Worm (Caenorhabditis elegans) whole organism, L1 larva: ENCODE data around the gene Y6E2A.4.

ENCODE experiments used
- aha-1 ChIP-seq: fragments of 150-350 bp; optimal IDR thresholded peaks from 2 replicates; lab custom pipeline; 2014; ENCODE audit warnings: missing biosample characterization, missing genetic modification characterization
- aly-2 ChIP-seq: fragments of 150-350 bp; optimal IDR thresholded peaks from 2 replicates; lab custom pipeline; 2014; ENCODE audit warnings: missing biosample characterization, missing genetic modification characterization
- ama-1 ChIP-seq: fragments of 150-350 bp; optimal IDR thresholded peaks from 2 replicates; lab custom pipeline; 2014
- blmp-1 ChIP-seq: fragments of 150-350 bp; optimal IDR thresholded peaks from 2 replicates; lab custom pipeline; 2014; ENCODE audit warnings: missing biosample characterization, missing genetic modification characterization
- ceh-8 ChIP-seq: fragments of 200-800 bp; sonication (Bioruptor generic); optimal IDR thresholded peaks from 2 replicates; lab custom pipeline; 2018; ENCODE audit warnings: mild to moderate bottlenecking, missing genetic modification characterization, moderate library complexity, missing compliant biosample characterization
- ceh-82 ChIP-seq, 3 experiments: fragments of 150-350 bp in 1 of 3; sonication (generic microtip) in 2 of 3; optimal IDR thresholded peaks; 2 replicates each; lab custom pipeline; 2014 to 2017; ENCODE audit warnings: missing biosample characterization in 3 of 3, missing genetic modification characterization in 3 of 3
- ceh-88 ChIP-seq: fragments of 200-800 bp; sonication (Bioruptor generic); IDR thresholded peaks from 2 replicates; pipeline ENCODE4 v1.3.6; 2022; ENCODE audit warnings: missing genetic modification characterization, missing compliant biosample characterization
- ceh-90 ChIP-seq: sonication (generic microtip); optimal IDR thresholded peaks from 2 replicates; lab custom pipeline; 2016; ENCODE audit warnings: missing genetic modification characterization, missing compliant biosample characterization
- dsc-1 ChIP-seq: sonication (generic microtip); optimal IDR thresholded peaks from 2 replicates; lab custom pipeline; 2016; ENCODE audit warnings: mild to moderate bottlenecking, missing genetic modification characterization, missing compliant biosample characterization
- efl-3 ChIP-seq: fragments of 200-800 bp; sonication (Bioruptor generic); optimal IDR thresholded peaks from 2 replicates; lab custom pipeline; 2018; ENCODE audit warnings: mild to moderate bottlenecking, missing genetic modification characterization, missing compliant biosample characterization
- egl-13 ChIP-seq: sonication (generic microtip); optimal IDR thresholded peaks from 2 replicates; lab custom pipeline; 2016; ENCODE audit warnings: missing genotype, missing genetic modification reagents, missing genetic modification characterization, missing compliant biosample characterization
- egl-27 ChIP-seq, 2 experiments: fragments of 150-350 bp in 1 of 2; sonication (generic microtip); optimal IDR thresholded peaks; 3 replicates each; lab custom pipeline; 2017 to 2018; ENCODE audit warnings: missing biosample characterization in 2 of 2, missing genetic modification characterization in 2 of 2, missing genetic modification reagents in 2 of 2
- elt-3 ChIP-seq, 6 experiments: fragments of 150-350 bp in 1 of 6; sonication (generic microtip); optimal IDR thresholded peaks; 2 replicates each; lab custom pipeline; 2017 to 2018; ENCODE audit warnings: missing biosample characterization in 6 of 6, missing genetic modification characterization in 6 of 6, inconsistent platforms in 1 of 6
- ets-5 ChIP-seq: fragments of 200-800 bp; sonication (Bioruptor generic); IDR thresholded peaks from 2 replicates; pipeline ENCODE4 v1.3.6; 2022; ENCODE audit warnings: missing genetic modification characterization, missing compliant biosample characterization
- fkh-10 ChIP-seq: sonication (generic microtip); optimal IDR thresholded peaks from 2 replicates; lab custom pipeline; 2017; ENCODE audit warnings: missing biosample characterization, missing genetic modification reagents, missing genetic modification characterization
- fkh-4 ChIP-seq: sonication (generic microtip); optimal IDR thresholded peaks from 2 replicates; lab custom pipeline; 2016; ENCODE audit warnings: missing compliant biosample characterization, missing genetic modification characterization, borderline replicate concordance
- fkh-8 ChIP-seq: sonication (generic microtip); optimal IDR thresholded peaks from 2 replicates; lab custom pipeline; 2016; ENCODE audit warnings: mild to moderate bottlenecking, missing genetic modification characterization, missing compliant biosample characterization
- fos-1 ChIP-seq: fragments of 150-350 bp; optimal IDR thresholded peaks from 2 replicates; lab custom pipeline; 2014; ENCODE audit warnings: missing biosample characterization, missing genetic modification characterization
- hlh-17 ChIP-seq: fragments of 200-800 bp; sonication (Bioruptor generic); optimal IDR thresholded peaks from 2 replicates; lab custom pipeline; 2018; ENCODE audit warnings: missing genetic modification characterization, mild to moderate bottlenecking, missing compliant biosample characterization, moderate library complexity, borderline replicate concordance
- hpl-2 ChIP-seq: fragments of 150-350 bp; optimal IDR thresholded peaks from 2 replicates; lab custom pipeline; 2014; ENCODE audit warnings: missing biosample characterization, missing genetic modification reagents, missing genetic modification characterization
- isw-1 ChIP-seq: fragments of 200-800 bp; sonication (Bioruptor generic); IDR thresholded peaks from 2 replicates; pipeline ENCODE4 v1.3.6; 2022; ENCODE audit warnings: missing genetic modification characterization, missing compliant biosample characterization
- jun-1 ChIP-seq: fragments of 150-350 bp; optimal IDR thresholded peaks from 2 replicates; lab custom pipeline; 2014; ENCODE audit warnings: missing biosample characterization, missing genetic modification reagents, missing genetic modification characterization
- lin-39 ChIP-seq: fragments of 150-350 bp; optimal IDR thresholded peaks from 2 replicates; lab custom pipeline; 2014; ENCODE audit warnings: missing biosample characterization, missing genetic modification reagents, missing genetic modification characterization
- lir-3 ChIP-seq: sonication (generic microtip); optimal IDR thresholded peaks from 2 replicates; lab custom pipeline; 2016; ENCODE audit warnings: mild to moderate bottlenecking, missing genetic modification characterization, moderate library complexity, missing compliant biosample characterization; ENCODE audit not compliant: poor library complexity
- mab-9 ChIP-seq: fragments of 200-800 bp; sonication (Bioruptor generic); IDR thresholded peaks from 2 replicates; pipeline ENCODE4 v1.3.6; 2022; ENCODE audit warnings: missing genetic modification reagents, missing genetic modification characterization, missing compliant biosample characterization
- mdl-1 ChIP-seq, 2 experiments: fragments of 150-350 bp; optimal IDR thresholded peaks; 2 replicates each; lab custom pipeline; 2014 to 2017; ENCODE audit warnings: missing biosample characterization in 2 of 2, missing genetic modification characterization in 2 of 2, inconsistent platforms in 1 of 2
- mep-1 ChIP-seq: fragments of 150-350 bp; optimal IDR thresholded peaks from 2 replicates; lab custom pipeline; 2014; ENCODE audit warnings: missing biosample characterization, missing genetic modification characterization
- nhr-12 ChIP-seq: sonication (generic microtip); optimal IDR thresholded peaks from 2 replicates; lab custom pipeline; 2017; ENCODE audit warnings: missing biosample characterization, missing genetic modification characterization
- nhr-19 ChIP-seq: fragments of 200-800 bp; sonication (Bioruptor generic); conservative IDR thresholded peaks from 2 replicates; pipeline ENCODE4 v1.3.6; 2022; ENCODE audit warnings: missing genetic modification characterization, missing compliant biosample characterization
- nhr-71 ChIP-seq: sonication (generic microtip); optimal IDR thresholded peaks from 2 replicates; lab custom pipeline; 2016; ENCODE audit warnings: mild to moderate bottlenecking, missing genetic modification characterization, moderate library complexity, missing compliant biosample characterization
- nhr-77 ChIP-seq: fragments of 150-350 bp; optimal IDR thresholded peaks from 2 replicates; lab custom pipeline; 2014; ENCODE audit warnings: missing biosample characterization, missing genetic modification characterization
- nhr-84 ChIP-seq: sonication (generic microtip); optimal IDR thresholded peaks from 2 replicates; lab custom pipeline; 2017; ENCODE audit warnings: missing biosample characterization, missing genetic modification characterization
- nhr-85 ChIP-seq: sonication (generic microtip); peaks from one replicate; lab custom pipeline; 2016; ENCODE audit warnings: missing genetic modification characterization, inconsistent platforms, missing compliant biosample characterization
- nhr-90 ChIP-seq: sonication (generic microtip); optimal IDR thresholded peaks from 2 replicates; lab custom pipeline; 2016; ENCODE audit warnings: mild to moderate bottlenecking, missing genetic modification characterization, missing compliant biosample characterization; ENCODE audit not compliant: poor library complexity
- pag-3 ChIP-seq: sonication (generic microtip); optimal IDR thresholded peaks from 2 replicates; lab custom pipeline; 2017; ENCODE audit warnings: missing genetic modification characterization, mild to moderate bottlenecking, missing compliant biosample characterization, antibody characterized with exemption, borderline replicate concordance; ENCODE audit not compliant: insufficient read depth
- pax-3 ChIP-seq: fragments of 200-800 bp; sonication (Bioruptor generic); optimal IDR thresholded peaks from 2 replicates; lab custom pipeline; 2018; ENCODE audit warnings: mild to moderate bottlenecking, missing genetic modification characterization, moderate library complexity, missing compliant biosample characterization
- rnt-1 ChIP-seq: sonication (generic microtip); optimal IDR thresholded peaks from 2 replicates; lab custom pipeline; 2016; ENCODE audit warnings: mild to moderate bottlenecking, missing genetic modification characterization, moderate library complexity, missing compliant biosample characterization
- skn-1 ChIP-seq: fragments of 150-350 bp; optimal IDR thresholded peaks from 2 replicates; lab custom pipeline; 2014; ENCODE audit warnings: missing biosample characterization, missing genetic modification characterization
- snpc-4 ChIP-seq: fragments of 150-350 bp; optimal IDR thresholded peaks from 2 replicates; lab custom pipeline; 2014; ENCODE audit warnings: missing biosample characterization, missing genetic modification characterization
- swsn-7 ChIP-seq: sonication (generic microtip); optimal IDR thresholded peaks from 2 replicates; lab custom pipeline; 2016; ENCODE audit warnings: missing genetic modification characterization, missing compliant biosample characterization
- unc-130 ChIP-seq: fragments of 150-350 bp; optimal IDR thresholded peaks from 2 replicates; lab custom pipeline; 2017; ENCODE audit warnings: missing biosample characterization, missing genetic modification characterization, inconsistent platforms
- unc-86 ChIP-seq: sonication (generic microtip); optimal IDR thresholded peaks from 2 replicates; lab custom pipeline; 2016; ENCODE audit warnings: missing genetic modification characterization, missing compliant biosample characterization
- vab-15 ChIP-seq: sonication (generic microtip); optimal IDR thresholded peaks from 2 replicates; lab custom pipeline; 2017; ENCODE audit warnings: missing genotype, mild to moderate bottlenecking, missing genetic modification characterization, missing compliant biosample characterization
- xbp-1 ChIP-seq: sonication (generic microtip); optimal IDR thresholded peaks from 2 replicates; lab custom pipeline; 2016; ENCODE audit warnings: missing genetic modification characterization, missing compliant biosample characterization
- zip-4 ChIP-seq: fragments of 200-800 bp; sonication (Bioruptor generic); optimal IDR thresholded peaks from 2 replicates; lab custom pipeline; 2018; ENCODE audit warnings: mild to moderate bottlenecking, missing genetic modification characterization, moderate library complexity, missing compliant biosample characterization
- ztf-4 ChIP-seq: fragments of 150-350 bp; optimal IDR thresholded peaks from 2 replicates; lab custom pipeline; 2014; ENCODE audit warnings: missing biosample characterization, missing genetic modification characterization

Gene Y6E2A.4

DNA sequence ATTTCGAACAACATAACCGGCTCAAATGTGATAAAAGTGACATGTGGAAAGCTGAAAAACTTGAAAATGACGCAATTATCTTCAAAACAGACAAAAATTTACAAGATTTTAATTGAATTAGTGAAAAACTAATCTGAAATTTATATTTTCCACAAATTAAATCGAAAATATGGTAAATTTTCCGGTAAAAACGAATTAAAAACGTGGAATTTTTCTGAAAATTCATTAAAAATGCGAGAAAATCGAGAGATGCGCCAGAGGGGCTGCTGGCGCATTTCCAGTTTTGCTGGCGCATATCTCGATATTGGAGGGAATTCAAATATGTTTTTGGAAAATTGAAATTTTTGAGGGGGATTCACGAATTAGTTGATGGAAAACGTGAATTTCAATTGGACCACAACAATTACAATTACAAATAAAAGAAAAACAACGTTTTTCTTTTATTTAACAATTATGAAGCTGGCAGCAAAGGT lies 49.6 kb upstream of the Y6E2A.4 start, which contains the start of the genes haf-3 and F57A10.2 (continued):
- TF ChIP-seq unc-130 (tag; lab: Kevin White, UChicago) (peak; percentile 90), jun-1 (tag; lab: Kevin White, UChicago) (peak; percentile 82), lin-39 (peak; percentile 94), fkh-10 (GFP tag; lab: Kevin White, UChicago) (peak; percentile 75), snpc-4 (tag; lab: Kevin White, UChicago) (peak; percentile 92), dsc-1 (peak; percentile 97), nhr-85 (tag; lab: Kevin White, UChicago) (peak; percentile 98), swsn-7 (tag; lab: Kevin White, UChicago) (peak; percentile 95), ztf-4 (tag; lab: Kevin White, UChicago) (peak; percentile 70), mdl-1 (tag; optimal IDR thresholded peaks at IDR 0.05; lab: Kevin White, UChicago) (peak in 1 of 2 experiments; percentile 88), ama-1 (lab: Kevin White, UChicago) (peak; percentile 53), nhr-77 (tag; lab: Kevin White, UChicago) (peak; percentile 82), mab-9 (GFP tag; lab: Robert Waterston, UW) (peak; percentile 85), fos-1 (tag; lab: Kevin White, UChicago) (peak; percentile 82), nhr-19 (GFP tag; lab: Robert Waterston, UW) (peak; percentile 95), skn-1 (tag; lab: Kevin White, UChicago) (peak; percentile 91), pag-3 (tag; lab: Kevin White, UChicago) (no peak), zip-4 (peak; percentile 85), rnt-1 (tag; lab: Kevin White, UChicago) (peak; percentile 97), nhr-12 (no peak), hpl-2 (peak; percentile 11), hlh-17 (GFP tag; lab: Kevin White, UChicago) (no peak), isw-1 (GFP tag; lab: Robert Waterston, UW) (peak; percentile 91), ceh-82 (tag; optimal IDR thresholded peaks at IDR 0.05; lab: Kevin White, UChicago) (peak; percentile 96 to 97 (median 97)), lir-3 (tag; lab: Kevin White, UChicago) (peak; percentile 76), nhr-84 (tag; lab: Kevin White, UChicago) (no peak), pax-3 (tag; lab: Kevin White, UChicago) (peak; percentile 80), xbp-1 (tag; lab: Kevin White, UChicago) (peak; percentile 95), ceh-88 (peak; percentile 69; the same call in 1 of the 2 replicates), fkh-8 (tag; lab: Kevin White, UChicago) (peak; percentile 92), nhr-90 (tag; lab: Kevin White, UChicago) (peak; percentile 96), blmp-1 (peak; percentile 79), aly-2 (tag; lab: Kevin White, UChicago) (peak; percentile 87), egl-13 (tag; lab: Kevin White, UChicago) (peak; percentile 92), aha-1 (tag; lab: Kevin White, UChicago) (peak; percentile 54), ceh-8 (GFP tag; lab: Kevin White, UChicago) (peak; percentile 86)

DNA sequence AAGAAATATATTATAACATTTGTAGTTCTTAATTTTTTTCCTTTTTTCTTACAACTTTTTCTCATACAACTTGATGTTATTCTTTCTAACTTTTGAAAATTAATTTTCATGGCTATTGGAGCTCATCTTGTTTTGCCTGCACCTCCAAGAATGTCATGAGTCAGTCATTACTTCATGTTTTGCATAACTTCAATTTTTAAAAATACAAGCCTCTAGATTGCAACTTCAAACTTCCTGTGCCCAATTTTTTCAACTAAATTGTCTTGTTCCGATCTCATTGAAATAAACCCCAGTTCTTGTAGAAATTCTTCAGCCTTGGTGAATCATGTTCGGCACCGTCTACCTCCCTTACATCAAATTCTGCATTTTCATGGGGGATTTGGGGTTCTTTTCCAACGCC lies 41.9 kb upstream of the Y6E2A.4 start, which contains the start of gene str-9:
TSS of gene str-9 (plus strand) at position 301 of the 400 bp plus-strand sequence.
- TF ChIP-seq efl-3 (no peak), skn-1 (tag; lab: Kevin White, UChicago) (no peak), zip-4 (no peak), mep-1 (tag; lab: Kevin White, UChicago) (no peak), unc-86 (tag; lab: Kevin White, UChicago) (no peak), fkh-4 (tag; lab: Kevin White, UChicago) (no peak), elt-3 (tag; optimal IDR thresholded peaks at IDR 0.05; lab: Kevin White, UChicago) (no peak), jun-1 (tag; lab: Kevin White, UChicago) (no peak), pag-3 (tag; lab: Kevin White, UChicago) (no peak), vab-15 (tag; lab: Kevin White, UChicago) (no peak), blmp-1 (no peak), egl-27 (tag; optimal IDR thresholded peaks at IDR 0.05; lab: Kevin White, UChicago) (no peak), ceh-90 (no peak), mab-9 (GFP tag; lab: Robert Waterston, UW) (no peak), ets-5 (GFP tag; lab: Robert Waterston, UW) (no peak), aly-2 (tag; lab: Kevin White, UChicago) (no peak), nhr-12 (no peak), nhr-71 (tag; lab: Kevin White, UChicago) (no peak), snpc-4 (tag; lab: Kevin White, UChicago) (no peak)
